Fruit fly (Drosophila melanogaster) S2 (cell line): Measurements from ENCODE around the gene Lip2.

Source experiments
- CG8478 ChIP-seq: fragments of >200 bp; optimal IDR thresholded peaks from 2 replicates; lab custom pipeline; 2018
- CTCF ChIP-seq, 2 experiments: fragments of >200 bp; optimal IDR thresholded peaks; 2 replicates each; lab custom pipeline; 2018

dm6 chr2L:10679568-10679967 lies 29.7 kb downstream of the Lip2 start:
- TF ChIP-seq CG8478 (lab: Kevin White, UChicago) (no peak), CTCF (optimal IDR thresholded peaks at IDR 0.05; lab: Kevin White, UChicago) (no peak)
